Fruit fly (Drosophila melanogaster) whole organism, embryonic: ENCODE results near the gene CG6652.

Experiments
- ATbp ChIP-seq: fragments of 200-800 bp; sonication (Bioruptor generic); optimal IDR thresholded peaks from 2 replicates; lab custom pipeline; 2017; ENCODE audit warnings: missing biosample characterization, mild to moderate bottlenecking, missing genetic modification characterization, missing genetic modification reagents
- BEAF-32 ChIP-seq: fragments of 200-800 bp; sonication (Bioruptor generic); optimal IDR thresholded peaks from 3 replicates; lab custom pipeline; 2017; ENCODE audit warnings: missing biosample characterization, missing genetic modification characterization, mild to moderate bottlenecking, moderate library complexity, missing genetic modification reagents
- BtbVII ChIP-seq: fragments of 200-800 bp; sonication (Bioruptor generic); optimal IDR thresholded peaks from 3 replicates; lab custom pipeline; 2017; ENCODE audit warnings: missing biosample characterization, mild to moderate bottlenecking, missing genetic modification characterization
- CG10274 ChIP-seq: fragments of 200-800 bp; sonication (Bioruptor generic); optimal IDR thresholded peaks from 3 replicates; lab custom pipeline; 2017; ENCODE audit warnings: missing biosample characterization, mild to moderate bottlenecking, missing genetic modification characterization
- CG11247 ChIP-seq: fragments of 200-800 bp; sonication (Bioruptor generic); IDR thresholded peaks from 2 replicates; pipeline ENCODE4 v1.3.6; 2022; ENCODE audit warnings: missing biosample characterization, missing genetic modification characterization
- CG12219 ChIP-seq: fragments of 200-800 bp; sonication (Bioruptor generic); optimal IDR thresholded peaks from 3 replicates; lab custom pipeline; 2018; ENCODE audit warnings: missing biosample characterization, mild to moderate bottlenecking, missing genetic modification characterization
- CG12659 ChIP-seq: fragments of 200-800 bp; sonication (Bioruptor generic); optimal IDR thresholded peaks from 3 replicates; lab custom pipeline; 2017; ENCODE audit warnings: mild to moderate bottlenecking, missing biosample characterization, missing genetic modification reagents, missing genetic modification characterization
- CG14050 ChIP-seq: fragments of 200-800 bp; sonication (Bioruptor generic); IDR thresholded peaks from 3 replicates; pipeline ENCODE4 v1.3.6; 2022; ENCODE audit warnings: missing biosample characterization, missing genetic modification characterization
- CG14441 ChIP-seq: fragments of 200-800 bp; sonication (Bioruptor generic); IDR thresholded peaks from 2 replicates; pipeline ENCODE4 v1.3.6; 2022; ENCODE audit warnings: missing biosample characterization, missing genetic modification characterization
- CG15601 ChIP-seq: fragments of 200-800 bp; sonication (Bioruptor generic); optimal IDR thresholded peaks from 3 replicates; lab custom pipeline; 2019; ENCODE audit warnings: missing biosample characterization, mild to moderate bottlenecking, missing genetic modification characterization, moderate library complexity
- CG1603 ChIP-seq: fragments of 200-800 bp; sonication (Bioruptor generic); optimal IDR thresholded peaks from 2 replicates; lab custom pipeline; 2019; ENCODE audit warnings: missing biosample characterization, mild to moderate bottlenecking, missing genetic modification characterization, moderate library complexity
- CG30431 ChIP-seq: fragments of 200-800 bp; sonication (Bioruptor generic); optimal IDR thresholded peaks from 2 replicates; lab custom pipeline; 2017; ENCODE audit warnings: missing biosample characterization, missing genetic modification characterization
- CG31388 ChIP-seq: fragments of 200-800 bp; sonication (Bioruptor generic); optimal IDR thresholded peaks from 2 replicates; lab custom pipeline; 2016; ENCODE audit warnings: missing biosample characterization, missing genetic modification characterization
- CG3163 ChIP-seq: fragments of 200-800 bp; sonication (Bioruptor generic); optimal IDR thresholded peaks from 3 replicates; lab custom pipeline; 2016; ENCODE audit warnings: missing biosample characterization, missing genetic modification characterization
- CG3281 ChIP-seq: fragments of 200-800 bp; sonication (Bioruptor generic); optimal IDR thresholded peaks from 3 replicates; lab custom pipeline; 2017; ENCODE audit warnings: missing biosample characterization, mild to moderate bottlenecking, missing genetic modification characterization
- CG42726 ChIP-seq: fragments of 200-800 bp; sonication (Bioruptor generic); IDR thresholded peaks from 2 replicates; pipeline ENCODE4 v1.3.6; 2022; ENCODE audit warnings: missing biosample characterization, missing genetic modification characterization; ENCODE audit not compliant: partially characterized antibody
- CG4617 ChIP-seq: fragments of 200-800 bp; sonication (Bioruptor generic); optimal IDR thresholded peaks from 3 replicates; lab custom pipeline; 2016; ENCODE audit warnings: missing biosample characterization, missing genetic modification characterization, borderline replicate concordance
- CG4730 ChIP-seq: fragments of 200-800 bp; sonication (Bioruptor generic); IDR thresholded peaks from 2 replicates; pipeline ENCODE4 v1.3.6; 2022; ENCODE audit warnings: missing biosample characterization, missing genetic modification characterization
- CG7372 ChIP-seq: fragments of 200-800 bp; sonication (Bioruptor generic); IDR thresholded peaks from 2 replicates; pipeline ENCODE4 v1.3.6; 2022; ENCODE audit warnings: missing biosample characterization, missing genetic modification characterization
- CG8281 ChIP-seq: fragments of 200-800 bp; sonication (Bioruptor generic); optimal IDR thresholded peaks from 2 replicates; lab custom pipeline; 2018; ENCODE audit warnings: missing biosample characterization, mild to moderate bottlenecking, missing genetic modification characterization, moderate library complexity
- CG8290 ChIP-seq, 3 experiments: fragments of 200-800 bp; sonication (Bioruptor generic); optimal IDR thresholded peaks; 2 replicates each; lab custom pipeline; 2016 to 2019; ENCODE audit warnings: missing biosample characterization in 3 of 3, missing genetic modification characterization in 3 of 3, mild to moderate bottlenecking in 2 of 3, moderate library complexity in 1 of 3
- Dip2 ChIP-seq: fragments of 200-800 bp; sonication (Bioruptor generic); IDR thresholded peaks from 2 replicates; pipeline ENCODE4 v1.3.6; 2022; ENCODE audit warnings: missing biosample characterization, missing genetic modification characterization
- Dp ChIP-seq: fragments of 200-800 bp; sonication (Bioruptor generic); optimal IDR thresholded peaks from 2 replicates; lab custom pipeline; 2018; ENCODE audit warnings: missing biosample characterization, mild to moderate bottlenecking, missing genetic modification characterization, moderate library complexity
- Eip74EF ChIP-seq, 2 experiments: fragments of 200-800 bp in 1 of 2; fragments of >200 bp in 1 of 2; sonication (Bioruptor generic) in 1 of 2; optimal IDR thresholded peaks; 2 replicates each; lab custom pipeline; 2017 to 2019; ENCODE audit warnings: missing biosample characterization in 2 of 2, missing genetic modification characterization in 2 of 2, mild to moderate bottlenecking in 1 of 2, moderate library complexity in 1 of 2
- Lim3 ChIP-seq: fragments of 200-800 bp; sonication (Bioruptor generic); IDR thresholded peaks from 2 replicates; pipeline ENCODE4 v1.3.6; 2022; ENCODE audit warnings: missing biosample characterization, missing genetic modification characterization
- Lpt ChIP-seq: fragments of >200 bp; optimal IDR thresholded peaks from 2 replicates; lab custom pipeline; 2018; ENCODE audit warnings: missing biosample characterization, missing genetic modification characterization
- Max ChIP-seq: fragments of 200-800 bp; sonication (Bioruptor generic); optimal IDR thresholded peaks from 2 replicates; lab custom pipeline; 2016; ENCODE audit warnings: missing biosample characterization, mild to moderate bottlenecking, missing genetic modification characterization
- Opbp ChIP-seq: fragments of 200-800 bp; sonication (Bioruptor generic); IDR thresholded peaks from 3 replicates; pipeline ENCODE4 v1.3.6; 2022; ENCODE audit warnings: missing biosample characterization, missing genetic modification characterization; ENCODE audit not compliant: partially characterized antibody
- Ssrp ChIP-seq: fragments of 200-800 bp; sonication (Bioruptor generic); optimal IDR thresholded peaks from 2 replicates; lab custom pipeline; 2018; ENCODE audit warnings: missing biosample characterization, mild to moderate bottlenecking, missing genetic modification characterization, moderate library complexity
- bab2 ChIP-seq: fragments of 200-800 bp; sonication (Bioruptor generic); optimal IDR thresholded peaks from 2 replicates; lab custom pipeline; 2016; ENCODE audit warnings: missing biosample characterization, missing genetic modification characterization
- bsh ChIP-seq, 2 experiments: fragments of 200-800 bp; sonication (Bioruptor generic); optimal IDR thresholded peaks; 2 replicates each; lab custom pipeline; 2017 to 2018; ENCODE audit warnings: mild to moderate bottlenecking in 2 of 2, missing biosample characterization in 2 of 2, missing genetic modification characterization in 2 of 2, moderate library complexity in 1 of 2
- cato ChIP-seq: fragments of 200-800 bp; sonication (Bioruptor generic); optimal IDR thresholded peaks from 2 replicates; lab custom pipeline; 2016; ENCODE audit warnings: missing biosample characterization, missing genetic modification characterization, borderline replicate concordance
- corto ChIP-seq: fragments of 200-800 bp; sonication (Bioruptor generic); optimal IDR thresholded peaks from 2 replicates; lab custom pipeline; 2016; ENCODE audit warnings: missing biosample characterization, mild to moderate bottlenecking, missing genetic modification characterization, moderate library complexity
- danr ChIP-seq: fragments of 200-800 bp; sonication (Bioruptor generic); IDR thresholded peaks from 2 replicates; pipeline ENCODE4 v1.3.6; 2022; ENCODE audit warnings: missing biosample characterization, missing genetic modification characterization
- ewg ChIP-seq: fragments of 200-800 bp; sonication (Bioruptor generic); optimal IDR thresholded peaks from 3 replicates; lab custom pipeline; 2017; ENCODE audit warnings: mild to moderate bottlenecking, missing biosample characterization, missing genetic modification reagents, missing genetic modification characterization
- hkb ChIP-seq, 2 experiments: fragments of 200-800 bp in 1 of 2; fragments of >200 bp in 1 of 2; sonication (Bioruptor generic) in 1 of 2; IDR thresholded peaks in 1 of 2; optimal IDR thresholded peaks in 1 of 2; 2 replicates each; pipeline versions ENCODE4 v1.3.6 to Lab custom; 2017 to 2022; ENCODE audit warnings: missing biosample characterization in 1 of 2, missing genetic modification characterization in 1 of 2
- nerfin-1 ChIP-seq: fragments of 200-800 bp; sonication (Bioruptor generic); optimal IDR thresholded peaks from 3 replicates; lab custom pipeline; 2019; ENCODE audit warnings: missing biosample characterization, mild to moderate bottlenecking, missing genetic modification characterization, moderate library complexity
- odd ChIP-seq: fragments of 200-800 bp; sonication (Bioruptor generic); optimal IDR thresholded peaks from 2 replicates; lab custom pipeline; 2017; ENCODE audit warnings: missing biosample characterization, mild to moderate bottlenecking, missing genetic modification characterization
- pan ChIP-seq, 4 experiments: fragments of >200 bp in 3 of 4; fragments of 200-800 bp in 1 of 4; sonication (Bioruptor generic) in 1 of 4; optimal IDR thresholded peaks in 3 of 4; IDR thresholded peaks in 1 of 4; 2 replicates each; pipeline versions ENCODE4 v1.3.6 to Lab custom; 2017 to 2022; ENCODE audit warnings: missing biosample characterization in 2 of 4, missing genetic modification characterization in 2 of 4, mixed read lengths in 1 of 4
- prd ChIP-seq, 3 experiments: fragments of >200 bp in 2 of 3; fragments of 200-800 bp in 1 of 3; sonication (Bioruptor generic) in 1 of 3; optimal IDR thresholded peaks in 2 of 3; IDR thresholded peaks in 1 of 3; 2 replicates in 2 of 3; 3 replicates in 1 of 3; pipeline versions ENCODE4 v1.3.6 to Lab custom; 2017 to 2022; ENCODE audit warnings: missing biosample characterization in 1 of 3, missing genetic modification characterization in 1 of 3
- schlank ChIP-seq: fragments of 200-800 bp; sonication (Bioruptor generic); optimal IDR thresholded peaks from 2 replicates; lab custom pipeline; 2018; ENCODE audit warnings: missing biosample characterization, mild to moderate bottlenecking, missing genetic modification characterization
- stwl ChIP-seq: fragments of 200-800 bp; sonication (Bioruptor generic); optimal IDR thresholded peaks from 3 replicates; lab custom pipeline; 2018; ENCODE audit warnings: missing biosample characterization, mild to moderate bottlenecking, missing genetic modification characterization, moderate library complexity
- tna ChIP-seq: fragments of 200-800 bp; sonication (Bioruptor generic); IDR thresholded peaks from 2 replicates; pipeline ENCODE4 v1.3.6; 2022; ENCODE audit warnings: missing biosample characterization, missing genetic modification characterization; ENCODE audit not compliant: partially characterized antibody
- unc-4 ChIP-seq: fragments of 200-800 bp; sonication (Bioruptor generic); IDR thresholded peaks from 2 replicates; pipeline ENCODE4 v1.3.6; 2022; ENCODE audit warnings: missing biosample characterization, missing genetic modification characterization; ENCODE audit not compliant: partially characterized antibody
- zen ChIP-seq: fragments of 200-800 bp; sonication (Bioruptor generic); optimal IDR thresholded peaks from 3 replicates; lab custom pipeline; 2018; ENCODE audit warnings: missing biosample characterization, mild to moderate bottlenecking, missing genetic modification characterization, moderate library complexity

Gene CG6652

DNA sequence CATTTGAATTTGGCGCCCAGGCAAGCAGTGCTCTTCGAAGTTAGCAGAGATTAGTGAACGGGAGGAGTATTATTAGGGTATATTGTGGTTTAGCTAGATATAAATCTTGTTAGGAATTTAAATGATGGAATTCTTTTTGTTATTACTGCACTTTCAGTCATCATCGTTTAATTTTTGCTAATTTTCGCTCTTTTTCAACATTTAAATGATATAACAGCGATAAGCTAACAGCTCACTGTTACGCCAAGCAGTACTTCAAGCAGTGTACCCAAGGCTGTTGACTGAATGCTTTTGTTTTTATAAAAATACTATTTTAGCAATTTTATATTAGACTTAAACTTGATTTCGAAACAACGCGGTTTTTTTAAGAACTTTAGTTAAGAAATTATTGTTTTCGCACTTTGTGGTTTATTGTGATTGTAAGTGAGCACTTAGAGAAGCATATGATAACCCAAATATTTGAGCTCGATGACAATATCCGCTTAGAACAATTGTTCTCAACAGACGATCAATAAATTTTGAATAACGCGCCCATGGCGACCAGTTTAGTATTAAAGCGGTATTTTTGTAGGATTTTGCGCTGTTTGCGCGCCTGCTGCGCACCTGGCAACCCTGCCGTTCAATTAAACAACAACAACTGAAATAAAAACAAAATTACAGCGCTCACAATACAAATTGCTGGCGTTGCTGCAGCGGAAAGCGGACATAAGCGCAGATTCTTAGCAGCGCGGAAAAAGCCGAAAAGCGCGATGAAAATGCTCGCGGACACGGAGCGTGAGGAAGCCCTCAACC lies 28.2 kb upstream of the CG6652 start (continued):
- TF ChIP-seq Eip74EF (GFP tag; optimal IDR thresholded peaks at IDR 0.05; lab: Kevin White, UChicago) (peak in 1 of 2 experiments; percentile 80), CG7372 (GFP tag; lab: Robert Waterston, UW) (no peak), CG4617 (GFP tag; lab: Kevin White, UChicago) (peak; percentile 70), CG15601 (tag; lab: Kevin White, UChicago) (peak; percentile 99), ewg (GFP tag; lab: Kevin White, UChicago) (peak; percentile 83), CG4730 (GFP tag; lab: Robert Waterston, UW) (no peak), cato (GFP tag; lab: Kevin White, UChicago) (no peak), CG14050 (GFP tag; lab: Robert Waterston, UW) (no peak), CG3281 (no peak), CG14441 (GFP tag; lab: Robert Waterston, UW) (no peak), CG11247 (GFP tag; lab: Robert Waterston, UW) (no peak), Max (GFP tag; lab: Kevin White, UChicago) (no peak), Lim3 (GFP tag; lab: Robert Waterston, UW) (no peak), hkb (optimal IDR thresholded peaks at IDR 0.05; lab: Kevin White, UChicago) (no peak), hkb (GFP tag; IDR thresholded peaks at IDR 0.05; lab: Robert Waterston, UW) (0 out of 2 replicates have a peak, but pooled peaks have one; percentile 19), BEAF-32 (GFP tag; lab: Kevin White, UChicago) (peak; percentile 15), CG10274 (GFP tag; lab: Kevin White, UChicago) (no peak), odd (no peak), danr (no peak), tna (GFP tag; lab: Robert Waterston, UW) (no peak), CG12219 (GFP tag; lab: Kevin White, UChicago) (no peak), CG3163 (GFP tag; lab: Kevin White, UChicago) (no peak), Opbp (GFP tag; lab: Robert Waterston, UW) (peak; percentile 39; the same call in 1 of the 3 replicates), stwl (tag; lab: Kevin White, UChicago) (peak; percentile 10), CG1603 (peak; percentile 12), prd (optimal IDR thresholded peaks at IDR 0.05; lab: Kevin White, UChicago) (no peak), prd (GFP tag; IDR thresholded peaks at IDR 0.05; lab: Robert Waterston, UW) (no peak), corto (GFP tag; lab: Kevin White, UChicago) (no peak), bsh (GFP tag; optimal IDR thresholded peaks at IDR 0.05; lab: Kevin White, UChicago) (peak in 1 of 2 experiments; percentile 10), Dip2 (GFP tag; lab: Robert Waterston, UW) (no peak), nerfin-1 (tag; lab: Kevin White, UChicago) (no peak), schlank (tag; lab: Kevin White, UChicago) (no peak), CG42726 (GFP tag; lab: Robert Waterston, UW) (no peak), Dp (GFP tag; lab: Kevin White, UChicago) (peak; percentile 84), ATbp (GFP tag; lab: Kevin White, UChicago) (no peak), CG12659 (GFP tag; lab: Kevin White, UChicago) (peak; percentile 42), CG31388 (no peak), zen (tag; lab: Kevin White, UChicago) (peak; percentile 27), Ssrp (tag; lab: Kevin White, UChicago) (no peak), pan (optimal IDR thresholded peaks at IDR 0.05; lab: Kevin White, UChicago) (no peak), pan (GFP tag; optimal IDR thresholded peaks at IDR 0.05 in 1 of 2, IDR thresholded peaks at IDR 0.05 in 1 of 2) (no peak), Lpt (no peak), CG8281 (tag; lab: Kevin White, UChicago) (no peak), unc-4 (GFP tag; lab: Robert Waterston, UW) (peak; percentile 22; the same call in 1 of the 2 replicates), CG30431 (no peak), bab2 (no peak), CG8290 (GFP tag; optimal IDR thresholded peaks at IDR 0.05; lab: Kevin White, UChicago) (no peak), CG8290 (tag; optimal IDR thresholded peaks at IDR 0.05; lab: Kevin White, UChicago) (no peak), BtbVII (GFP tag; lab: Kevin White, UChicago) (no peak)
